Fruit fly (Drosophila melanogaster): ENCODE results near the gene CG34426.

Gene CG34426

dm6 chr3L:8839563-8840425 lies 37.5 kb downstream of the CG34426 start (continued):
- TF ChIP-seq Stat92E (GFP tag; optimal IDR thresholded peaks at IDR 0.05) (peak in 1 of 3 experiments; percentile 98), CG8359 (GFP tag; optimal IDR thresholded peaks at IDR 0.05; ENCODE audit: borderline replicate concordance) (peak; percentile 9), CHES-1-like (GFP tag; optimal IDR thresholded peaks at IDR 0.05) (no peak), CG9932 (GFP tag; IDR thresholded peaks at IDR 0.05) (no peak), C15 (GFP tag; IDR thresholded peaks at IDR 0.05) (no peak), CG2875 (GFP tag; optimal IDR thresholded peaks at IDR 0.05) (no peak), Med (GFP tag) (peak; percentile 23), vvl (GFP tag; IDR thresholded peaks at IDR 0.05) (no peak), Drgx (GFP tag; IDR thresholded peaks at IDR 0.05) (no peak), Elba2 (GFP tag; optimal IDR thresholded peaks at IDR 0.05) (no peak), CG17568 (GFP tag; optimal IDR thresholded peaks at IDR 0.05) (no peak), Doc3 (GFP tag; IDR thresholded peaks at IDR 0.05; ENCODE audit: partially characterized antibody) (no peak), CG7786 (GFP tag; optimal IDR thresholded peaks at IDR 0.05) (no peak), dmrt11E (tag; optimal IDR thresholded peaks at IDR 0.05) (peak; percentile 68), disco-r (GFP tag; optimal IDR thresholded peaks at IDR 0.05) (no peak), dmrt99B (tag; optimal IDR thresholded peaks at IDR 0.05) (no peak), CG17361 (GFP tag; IDR thresholded peaks at IDR 0.05) (peak; percentile 59; the same call in 2 of the 3 replicates), CG16815 (GFP tag; optimal IDR thresholded peaks at IDR 0.05) (peak; percentile 36), bcd (GFP tag; optimal IDR thresholded peaks at IDR 0.05) (no peak), ab (GFP tag; optimal IDR thresholded peaks at IDR 0.05) (no peak), CG15696 (tag; optimal IDR thresholded peaks at IDR 0.05) (peak; percentile 61), Usf (GFP tag; optimal IDR thresholded peaks at IDR 0.05) (no peak), pan (optimal IDR thresholded peaks at IDR 0.05) (peak in 1 of 2 experiments; percentile 56), pan (GFP tag; optimal IDR thresholded peaks at IDR 0.05 in 1 of 2, IDR thresholded peaks at IDR 0.05 in 1 of 2) (no peak), emc (GFP tag; optimal IDR thresholded peaks at IDR 0.05) (no peak), nom (GFP tag; optimal IDR thresholded peaks at IDR 0.05) (peak; percentile 69), sqz (GFP tag; optimal IDR thresholded peaks at IDR 0.05) (peak; percentile 55), wdn (GFP tag; IDR thresholded peaks at IDR 0.05) (no peak), gsb-n (tag; optimal IDR thresholded peaks at IDR 0.05) (peak; percentile 35), CG6272 (GFP tag; IDR thresholded peaks at IDR 0.05) (no peak), Xrp1 (GFP tag; IDR thresholded peaks at IDR 0.05) (peak; percentile 36; the same call in 1 of the 2 replicates), CG3847 (GFP tag; IDR thresholded peaks at IDR 0.05) (no peak), CG7372 (GFP tag; IDR thresholded peaks at IDR 0.05) (no peak), CG14710 (tag; optimal IDR thresholded peaks at IDR 0.05) (peak; percentile 56), CG12236 (GFP tag; optimal IDR thresholded peaks at IDR 0.05) (no peak), CG8388 (GFP tag; optimal IDR thresholded peaks at IDR 0.05) (peak; percentile 20), row (GFP tag; IDR thresholded peaks at IDR 0.05) (peak; percentile 40; the same call in 2 of the 3 replicates), CG4820 (GFP tag; optimal IDR thresholded peaks at IDR 0.05) (peak; percentile 19), CG10462 (GFP tag; optimal IDR thresholded peaks at IDR 0.05) (no peak), btn (GFP tag; optimal IDR thresholded peaks at IDR 0.05) (no peak), Hey (tag; optimal IDR thresholded peaks at IDR 0.05) (no peak), pnt (GFP tag; optimal IDR thresholded peaks at IDR 0.05) (peak; percentile 4), CG7745 (tag; optimal IDR thresholded peaks at IDR 0.05) (peak; percentile 78), CG17186 (GFP tag; optimal IDR thresholded peaks at IDR 0.05) (no peak), Dip2 (GFP tag; IDR thresholded peaks at IDR 0.05) (no peak), bsh (GFP tag; optimal IDR thresholded peaks at IDR 0.05) (peak in 1 of 2 experiments; percentile 17), CG7556 (GFP tag; optimal IDR thresholded peaks at IDR 0.05) (peak; percentile 35), HLH3B (GFP tag; IDR thresholded peaks at IDR 0.05) (no peak), pho (GFP tag; optimal IDR thresholded peaks at IDR 0.05) (no peak)

Data from whole organism, embryonic.